Worm (Caenorhabditis elegans) whole organism, midembryonic: ENCODE data around the gene C54C6.5.
A peak's percentile ranks its signal among the peaks of the same experiment; 100 is the strongest.

Experiments used
- T22C8.4 ChIP-seq: fragments of 200-800 bp; sonication (Bioruptor generic); IDR thresholded peaks from 2 replicates; pipeline ENCODE4 v1.3.6; 2022; ENCODE audit warnings: missing genetic modification characterization, missing compliant biosample characterization
- cog-1 ChIP-seq: sonication (generic microtip); optimal IDR thresholded peaks from 2 replicates; lab custom pipeline; 2016; ENCODE audit warnings: missing genetic modification characterization, missing compliant biosample characterization
- flt-1 ChIP-seq: fragments of 200-800 bp; sonication (Bioruptor generic); IDR thresholded peaks from 2 replicates; pipeline ENCODE4 v1.3.6; 2022; ENCODE audit warnings: missing genetic modification characterization, missing compliant biosample characterization
- klf-2 ChIP-seq: fragments of 200-800 bp; sonication (Bioruptor generic); conservative IDR thresholded peaks from 2 replicates; pipeline ENCODE4 v1.3.6; 2022; ENCODE audit warnings: missing genetic modification reagents, missing genetic modification characterization, missing compliant biosample characterization
- med-1 ChIP-seq: sonication (generic microtip); optimal IDR thresholded peaks from 2 replicates; lab custom pipeline; 2017; ENCODE audit warnings: missing genetic modification characterization, mild to moderate bottlenecking, missing compliant biosample characterization, antibody characterized with exemption, missing genetic modification reagents; ENCODE audit not compliant: insufficient read depth
- ref-1 ChIP-seq: fragments of 200-800 bp; sonication (Bioruptor generic); conservative IDR thresholded peaks from 2 replicates; pipeline ENCODE4 v1.3.6; 2022; ENCODE audit warnings: missing genetic modification reagents, missing genetic modification characterization, missing compliant biosample characterization
- tab-1 ChIP-seq: fragments of 200-800 bp; sonication (Bioruptor generic); IDR thresholded peaks from 2 replicates; pipeline ENCODE4 v1.3.6; 2022; ENCODE audit warnings: missing genetic modification characterization, missing compliant biosample characterization
- ztf-23 ChIP-seq: fragments of 200-800 bp; sonication (Bioruptor generic); IDR thresholded peaks from 2 replicates; pipeline ENCODE4 v1.3.6; 2022; ENCODE audit warnings: missing genetic modification reagents, missing genetic modification characterization, missing compliant biosample characterization
- ztf-29 ChIP-seq: fragments of 200-800 bp; sonication (Bioruptor generic); IDR thresholded peaks from 2 replicates; pipeline ENCODE4 v1.3.6; 2022; ENCODE audit warnings: missing genetic modification reagents, missing genetic modification characterization, missing compliant biosample characterization

The C54C6.5 gene

DNA sequence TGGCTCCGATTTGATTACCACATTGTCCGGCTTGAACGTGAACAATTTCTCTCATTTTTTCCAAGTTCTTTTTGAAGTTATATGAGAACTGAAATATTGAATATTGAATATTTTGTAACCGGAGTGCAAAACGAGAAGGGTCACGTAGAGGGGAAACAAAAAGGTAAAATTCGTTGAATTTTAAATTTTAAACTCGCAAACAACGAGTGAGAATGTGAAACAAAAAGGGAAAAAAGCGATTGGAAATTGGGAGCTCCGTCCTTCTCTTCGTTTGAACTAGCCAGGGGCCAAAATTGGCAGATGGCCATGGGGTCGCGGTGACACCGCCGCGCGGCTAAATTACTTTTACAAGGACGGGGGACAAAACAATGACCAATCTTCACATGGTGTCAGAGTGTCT, 8.1 kb downstream of the C54C6.5 start, which contains the start of gene ben-1:
TSS of gene ben-1 (minus strand) at position 101 of the 400 bp plus-strand sequence.
- TF ChIP-seq klf-2 (GFP tag; lab: Robert Waterston, UW) (no peak), flt-1 (GFP tag; lab: Robert Waterston, UW) (no peak), cog-1 (tag; lab: Kevin White, UChicago) (no peak), ztf-29 (no peak), med-1 (GFP tag; lab: Kevin White, UChicago) (no peak), ztf-23 (no peak), T22C8.4 (GFP tag; lab: Robert Waterston, UW) (no peak), tab-1 (no peak), ref-1 (GFP tag; lab: Robert Waterston, UW) (no peak)

DNA sequence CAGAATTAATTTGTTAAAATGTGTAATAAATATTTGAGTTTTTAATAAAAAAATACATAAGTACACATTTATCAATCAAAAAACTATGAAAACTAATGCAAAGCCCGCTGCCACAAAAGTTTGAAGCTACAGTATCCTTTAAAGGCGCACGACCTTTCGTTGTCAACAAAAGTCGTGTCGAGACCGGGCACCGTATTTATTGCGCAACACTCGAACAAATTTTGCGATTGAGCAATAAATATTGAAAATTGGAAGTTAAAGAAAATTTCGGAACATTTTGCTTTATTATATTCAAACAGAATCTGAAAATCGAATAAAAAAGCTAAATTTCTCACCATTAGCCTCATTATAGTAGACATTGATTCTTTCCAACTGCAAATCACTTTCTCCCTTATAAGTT, 8.6 kb downstream of the C54C6.5 start:
- no peak for TF ChIP-seq cog-1 (tag; lab: Kevin White, UChicago)
- no peak for TF ChIP-seq T22C8.4 (GFP tag; lab: Robert Waterston, UW)
- TF ChIP-seq klf-2 (GFP tag; lab: Robert Waterston, UW) = no peak
- no peak for TF ChIP-seq ztf-29
- no peak for TF ChIP-seq med-1 (GFP tag; lab: Kevin White, UChicago)
- TF ChIP-seq ref-1 (GFP tag; lab: Robert Waterston, UW) = no peak
- TF ChIP-seq tab-1 = no peak
- no peak for TF ChIP-seq ztf-23
- no peak for TF ChIP-seq flt-1 (GFP tag; lab: Robert Waterston, UW)

- TF ChIP-seq T22C8.4 (GFP tag; lab: Robert Waterston, UW) = no peak
- no peak for TF ChIP-seq ztf-23
- no peak for TF ChIP-seq cog-1 (tag; lab: Kevin White, UChicago)
- no peak for TF ChIP-seq med-1 (GFP tag; lab: Kevin White, UChicago)
- 0 out of 2 replicates have a peak, but pooled peaks have one; percentile 24 for TF ChIP-seq ztf-29
- no peak for TF ChIP-seq tab-1
- no peak for TF ChIP-seq klf-2 (GFP tag; lab: Robert Waterston, UW)
Observed at ce11 chrIII:3540424-3540823, 9.2 kb downstream of the C54C6.5 start.

- TF ChIP-seq ztf-23 (no peak), ztf-29 (no peak), tab-1 (no peak), flt-1 (GFP tag; lab: Robert Waterston, UW) (no peak), med-1 (GFP tag; lab: Kevin White, UChicago) (no peak), T22C8.4 (GFP tag; lab: Robert Waterston, UW) (no peak), cog-1 (tag; lab: Kevin White, UChicago) (no peak), ref-1 (GFP tag; lab: Robert Waterston, UW) (no peak), klf-2 (GFP tag; lab: Robert Waterston, UW) (no peak)
Observed at ce11 chrIII:3539499-3539898, 10.2 kb downstream of the C54C6.5 start.

- TF ChIP-seq flt-1 (GFP tag; lab: Robert Waterston, UW) (0 out of 2 replicates have a peak, but pooled peaks have one; percentile 6), ztf-29 (no peak), med-1 (GFP tag; lab: Kevin White, UChicago) (no peak)
Observed at ce11 chrIII:3537401-3537800, 12.2 kb downstream of the C54C6.5 start, which contains the start of gene cfap-20. Gene cfap-20, minus strand, starts transcription at chrIII:3537501.

DNA sequence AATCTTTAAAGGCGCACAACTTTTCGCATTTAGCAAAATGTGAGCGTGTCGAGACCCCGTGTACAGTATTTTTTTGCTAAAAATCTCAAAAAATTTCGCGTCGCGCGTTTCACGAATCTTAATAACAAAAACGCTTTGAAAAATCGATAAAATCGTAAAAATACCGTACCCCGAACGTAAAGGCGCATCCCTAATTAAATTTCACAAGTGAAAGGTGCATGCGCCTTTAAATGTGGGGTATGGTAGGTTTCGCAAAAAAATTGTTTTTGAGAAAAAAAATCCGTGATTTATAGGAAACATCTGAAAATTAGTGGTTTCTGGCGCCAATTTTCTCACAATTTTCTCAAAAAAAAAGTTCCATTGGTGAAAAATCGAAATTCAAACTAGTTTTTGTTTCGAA, 15.5 kb downstream of the C54C6.5 start:
- TF ChIP-seq ztf-29 (no peak), flt-1 (GFP tag; lab: Robert Waterston, UW) (no peak), ztf-23 (no peak), tab-1 (no peak), klf-2 (GFP tag; lab: Robert Waterston, UW) (no peak), cog-1 (tag; lab: Kevin White, UChicago) (no peak), T22C8.4 (GFP tag; lab: Robert Waterston, UW) (no peak), ref-1 (GFP tag; lab: Robert Waterston, UW) (no peak), med-1 (GFP tag; lab: Kevin White, UChicago) (no peak)

ce11 chrIII:3532035-3532434, 17.6 kb downstream of the C54C6.5 start:
- TF ChIP-seq cog-1 (tag; lab: Kevin White, UChicago) (peak; percentile 18), ztf-23 (no peak), flt-1 (GFP tag; lab: Robert Waterston, UW) (0 out of 2 replicates have a peak, but pooled peaks have one; percentile 50), klf-2 (GFP tag; lab: Robert Waterston, UW) (no peak), T22C8.4 (GFP tag; lab: Robert Waterston, UW) (peak; percentile 18; the same call in 1 of the 2 replicates), med-1 (GFP tag; lab: Kevin White, UChicago) (no peak)

- TF ChIP-seq T22C8.4 (GFP tag; lab: Robert Waterston, UW) = no peak
- TF ChIP-seq ztf-29 = no peak
- TF ChIP-seq cog-1 (tag; lab: Kevin White, UChicago) = no peak
- no peak for TF ChIP-seq med-1 (GFP tag; lab: Kevin White, UChicago)
- no peak for TF ChIP-seq ref-1 (GFP tag; lab: Robert Waterston, UW)
- TF ChIP-seq klf-2 (GFP tag; lab: Robert Waterston, UW) = no peak
- TF ChIP-seq flt-1 (GFP tag; lab: Robert Waterston, UW) = no peak
- TF ChIP-seq ztf-23 = no peak
- no peak for TF ChIP-seq tab-1
Observed at ce11 chrIII:3529744-3530208, 19.9 kb downstream of the C54C6.5 start, which contains the start of gene pitp-1. Gene pitp-1, minus strand, starts transcription at chrIII:3529794.

- TF ChIP-seq ref-1 (GFP tag; lab: Robert Waterston, UW) = no peak
- no peak for TF ChIP-seq cog-1 (tag; lab: Kevin White, UChicago)
- TF ChIP-seq klf-2 (GFP tag; lab: Robert Waterston, UW) = no peak
- no peak for TF ChIP-seq med-1 (GFP tag; lab: Kevin White, UChicago)
- TF ChIP-seq ztf-23 = no peak
- TF ChIP-seq ztf-29 = no peak
- no peak for TF ChIP-seq tab-1
Observed at ce11 chrIII:3528342-3528741, 21.3 kb downstream of the C54C6.5 start, which contains the start of gene rpl-37. Gene rpl-37, plus strand, starts transcription at chrIII:3528642.

- TF ChIP-seq klf-2 (GFP tag; lab: Robert Waterston, UW) = no peak
- TF ChIP-seq tab-1 = no peak
- no peak for TF ChIP-seq T22C8.4 (GFP tag; lab: Robert Waterston, UW)
- TF ChIP-seq med-1 (GFP tag; lab: Kevin White, UChicago) = no peak
- TF ChIP-seq flt-1 (GFP tag; lab: Robert Waterston, UW) = no peak
- TF ChIP-seq cog-1 (tag; lab: Kevin White, UChicago) = no peak
- no peak for TF ChIP-seq ztf-29
- TF ChIP-seq ref-1 (GFP tag; lab: Robert Waterston, UW) = no peak
- no peak for TF ChIP-seq ztf-23
Observed at ce11 chrIII:3523363-3523762, 26.3 kb downstream of the C54C6.5 start.
